Worm (Caenorhabditis elegans): Measurements from ENCODE around the gene Y42A5A.1.

The Y42A5A.1 gene

ce11 chrV:11074448-11074847 lies 13.3 kb upstream of the Y42A5A.1 start, which contains the start of gene act-3:
TSS of gene act-3 (minus strand) at chrV:11074498.
- no peak for TF ChIP-seq lin-39 (tag; optimal IDR thresholded peaks at IDR 0.05)
- TF ChIP-seq mab-9 (GFP tag; IDR thresholded peaks at IDR 0.05): no peak
- no peak for TF ChIP-seq nhr-237 (tag; optimal IDR thresholded peaks at IDR 0.05)
- no peak for TF ChIP-seq fos-1 (tag; optimal IDR thresholded peaks at IDR 0.05)
- TF ChIP-seq ztf-11 (tag; optimal IDR thresholded peaks at IDR 0.05): no peak
- TF ChIP-seq hlh-4 (tag; optimal IDR thresholded peaks at IDR 0.05): no peak
- TF ChIP-seq nhr-28 (tag; optimal IDR thresholded peaks at IDR 0.05): no peak
- TF ChIP-seq nhr-76 (tag; optimal IDR thresholded peaks at IDR 0.05): no peak
- TF ChIP-seq ceh-8 (GFP tag; optimal IDR thresholded peaks at IDR 0.05): no peak
- TF ChIP-seq egl-27 (tag; optimal IDR thresholded peaks at IDR 0.05): no peak
- no peak for TF ChIP-seq grh-1 (GFP tag; IDR thresholded peaks at IDR 0.05)
- TF ChIP-seq nhr-85 (tag): peak; percentile 36
- no peak for TF ChIP-seq lir-3 (tag; optimal IDR thresholded peaks at IDR 0.05; ENCODE audit: poor library complexity)
- TF ChIP-seq nhr-19 (GFP tag; conservative IDR thresholded peaks at IDR 0.05): peak; percentile 45
- TF ChIP-seq jun-1 (tag; optimal IDR thresholded peaks at IDR 0.05): no peak
- no peak for TF ChIP-seq elt-3 (tag; optimal IDR thresholded peaks at IDR 0.05)
- TF ChIP-seq efl-1 (optimal IDR thresholded peaks at IDR 0.05): no peak
- no peak for TF ChIP-seq efl-1 (GFP tag; optimal IDR thresholded peaks at IDR 0.05 in 1 of 2)
- TF ChIP-seq lin-35 (GFP tag; optimal IDR thresholded peaks at IDR 0.05): peak in 1 of 2 experiments; percentile 1
- no peak for TF ChIP-seq egl-13 (tag; optimal IDR thresholded peaks at IDR 0.05)
- TF ChIP-seq ceh-90 (tag; optimal IDR thresholded peaks at IDR 0.05): no peak
- no peak for TF ChIP-seq C16A3.4 (tag; optimal IDR thresholded peaks at IDR 0.05)
- no peak for TF ChIP-seq nhr-47 (tag; optimal IDR thresholded peaks at IDR 0.05)
- TF ChIP-seq unc-30 (tag; optimal IDR thresholded peaks at IDR 0.05): no peak
- no peak for TF ChIP-seq ceh-63 (GFP tag; optimal IDR thresholded peaks at IDR 0.05)
- TF ChIP-seq swsn-7 (tag; optimal IDR thresholded peaks at IDR 0.05): peak; percentile 13
- no peak for TF ChIP-seq unc-62 (GFP tag; optimal IDR thresholded peaks at IDR 0.05)
- no peak for TF ChIP-seq isw-1 (GFP tag; IDR thresholded peaks at IDR 0.05)
- no peak for TF ChIP-seq skn-1 (tag; optimal IDR thresholded peaks at IDR 0.05)
- TF ChIP-seq lin-15B (tag; optimal IDR thresholded peaks at IDR 0.05): no peak
- TF ChIP-seq aha-1 (tag; optimal IDR thresholded peaks at IDR 0.05): no peak
- TF ChIP-seq sox-4 (tag; optimal IDR thresholded peaks at IDR 0.05): no peak
- TF ChIP-seq mep-1 (tag; optimal IDR thresholded peaks at IDR 0.05): peak; percentile 21
- TF ChIP-seq lsy-2 (tag; optimal IDR thresholded peaks at IDR 0.05): peak in 1 of 2 experiments; percentile 12
- TF ChIP-seq ama-1 (optimal IDR thresholded peaks at IDR 0.05): no peak
- TF ChIP-seq mef-2 (tag; optimal IDR thresholded peaks at IDR 0.05): no peak
- no peak for TF ChIP-seq pqm-1 (tag; optimal IDR thresholded peaks at IDR 0.05)
- no peak for TF ChIP-seq ztf-4 (tag; optimal IDR thresholded peaks at IDR 0.05)
- no peak for TF ChIP-seq zip-4 (GFP tag; optimal IDR thresholded peaks at IDR 0.05)
- TF ChIP-seq aly-2 (tag; optimal IDR thresholded peaks at IDR 0.05): no peak
- no peak for TF ChIP-seq tlp-1 (tag; optimal IDR thresholded peaks at IDR 0.05)
- peak; percentile 36 for TF ChIP-seq snu-23 (GFP tag; optimal IDR thresholded peaks at IDR 0.05)
- TF ChIP-seq dsc-1 (tag; optimal IDR thresholded peaks at IDR 0.05): peak; percentile 55
- no peak for TF ChIP-seq fkh-8 (tag; optimal IDR thresholded peaks at IDR 0.05)
- TF ChIP-seq F16B12.6 (tag; optimal IDR thresholded peaks at IDR 0.05): no peak
- no peak for TF ChIP-seq ces-1 (GFP tag; optimal IDR thresholded peaks at IDR 0.05)
- no peak for TF ChIP-seq nhr-84 (tag; optimal IDR thresholded peaks at IDR 0.05)
- peak; percentile 35 for TF ChIP-seq nhr-20 (tag; optimal IDR thresholded peaks at IDR 0.05)
- peak in 1 of 3 experiments; percentile 1 for TF ChIP-seq ceh-82 (tag; optimal IDR thresholded peaks at IDR 0.05)
- no peak for TF ChIP-seq unc-130 (tag; optimal IDR thresholded peaks at IDR 0.05)
- no peak for TF ChIP-seq nhr-77 (tag; optimal IDR thresholded peaks at IDR 0.05)
- peak; percentile 76 for TF ChIP-seq nhr-71 (tag; optimal IDR thresholded peaks at IDR 0.05)
- no peak for TF ChIP-seq unc-86 (tag; optimal IDR thresholded peaks at IDR 0.05)
- no peak for TF ChIP-seq C34B4.2 (tag; optimal IDR thresholded peaks at IDR 0.05)
- TF ChIP-seq pag-3 (tag; optimal IDR thresholded peaks at IDR 0.05; ENCODE audit: borderline replicate concordance, insufficient read depth): no peak
